Fruit fly (Drosophila melanogaster) whole organism: ENCODE measurements around the gene alt.

ENCODE experiments used
- CG8478 ChIP-seq: fragments of >200 bp; optimal IDR thresholded peaks from 2 replicates; lab custom pipeline; 2018; ENCODE audit warnings: inconsistent platforms
- Dll ChIP-seq: fragments of >200 bp; optimal IDR thresholded peaks from 2 replicates; lab custom pipeline; 2017
- EcR ChIP-seq, 2 experiments: fragments of >200 bp; optimal IDR thresholded peaks; 2 replicates each; lab custom pipeline; 2017; ENCODE audit warnings: missing biosample characterization in 2 of 2, missing genetic modification characterization in 2 of 2, missing genetic modification reagents in 2 of 2
- pan ChIP-seq: fragments of >200 bp; optimal IDR thresholded peaks from 2 replicates; lab custom pipeline; 2017
- psq ChIP-seq: fragments of >200 bp; optimal IDR thresholded peaks from 2 replicates; lab custom pipeline; 2017
- usp ChIP-seq: fragments of >200 bp; optimal IDR thresholded peaks from 2 replicates; lab custom pipeline; 2017; ENCODE audit warnings: missing biosample characterization, missing genetic modification characterization, mixed read lengths

- no peak for TF ChIP-seq pan (lab: Kevin White, UChicago)
- no peak for TF ChIP-seq CG8478 (lab: Kevin White, UChicago)
- TF ChIP-seq EcR (GFP tag; optimal IDR thresholded peaks at IDR 0.05; lab: Kevin White, UChicago) = no peak
- TF ChIP-seq Dll (lab: Kevin White, UChicago) = no peak
- TF ChIP-seq psq = no peak
- no peak for TF ChIP-seq usp
These were observed 55.5 kb downstream of the alt start, which contains the start of gene CG14325 for dm6 chr3R:17626827-17627226.
